Fruit fly (Drosophila melanogaster) whole organism, embryonic: ENCODE results near the gene Hpr1.

ENCODE experiments used
- Antp ChIP-seq: fragments of 200-800 bp; sonication (Bioruptor generic); optimal IDR thresholded peaks from 3 replicates; lab custom pipeline; 2016; ENCODE audit warnings: missing biosample characterization, missing genetic modification characterization
- Bteb2 ChIP-seq: fragments of 200-800 bp; sonication (Bioruptor generic); optimal IDR thresholded peaks from 2 replicates; lab custom pipeline; 2016; ENCODE audit warnings: missing biosample characterization, missing genetic modification characterization
- CG10431 ChIP-seq: fragments of 200-800 bp; sonication (Bioruptor generic); optimal IDR thresholded peaks from 3 replicates; lab custom pipeline; 2018; ENCODE audit warnings: missing biosample characterization, mild to moderate bottlenecking, missing genetic modification characterization
- CG11398 ChIP-seq: fragments of 200-800 bp; sonication (Bioruptor generic); optimal IDR thresholded peaks from 2 replicates; lab custom pipeline; 2016; ENCODE audit warnings: missing biosample characterization, missing genetic modification characterization
- CG12391 ChIP-seq: fragments of 200-800 bp; sonication (Bioruptor generic); optimal IDR thresholded peaks from 3 replicates; lab custom pipeline; 2018; ENCODE audit warnings: missing biosample characterization, mild to moderate bottlenecking, missing genetic modification characterization, moderate library complexity
- CG13123 ChIP-seq: fragments of 200-800 bp; sonication (Bioruptor generic); optimal IDR thresholded peaks from 2 replicates; lab custom pipeline; 2016; ENCODE audit warnings: missing biosample characterization, missing genetic modification characterization
- CG14050 ChIP-seq: fragments of 200-800 bp; sonication (Bioruptor generic); IDR thresholded peaks from 3 replicates; pipeline ENCODE4 v1.3.6; 2022; ENCODE audit warnings: missing biosample characterization, missing genetic modification characterization
- CG1603 ChIP-seq: fragments of 200-800 bp; sonication (Bioruptor generic); optimal IDR thresholded peaks from 2 replicates; lab custom pipeline; 2019; ENCODE audit warnings: missing biosample characterization, mild to moderate bottlenecking, missing genetic modification characterization, moderate library complexity
- CG16813 ChIP-seq: fragments of 200-800 bp; sonication (Bioruptor generic); IDR thresholded peaks from 3 replicates; pipeline ENCODE4 v1.3.6; 2022; ENCODE audit warnings: missing biosample characterization, missing genetic modification characterization; ENCODE audit not compliant: partially characterized antibody
- CG17361 ChIP-seq: fragments of 200-800 bp; sonication (Bioruptor generic); IDR thresholded peaks from 3 replicates; pipeline ENCODE4 v1.3.6; 2022; ENCODE audit warnings: missing biosample characterization, missing genetic modification characterization
- CG17568 ChIP-seq: fragments of 200-800 bp; sonication (Bioruptor generic); optimal IDR thresholded peaks from 2 replicates; lab custom pipeline; 2018; ENCODE audit warnings: missing biosample characterization, mild to moderate bottlenecking, missing genetic modification characterization, moderate library complexity
- CG17802 ChIP-seq: fragments of 200-800 bp; sonication (Bioruptor generic); optimal IDR thresholded peaks from 2 replicates; lab custom pipeline; 2018; ENCODE audit warnings: missing biosample characterization, mild to moderate bottlenecking, missing genetic modification characterization, moderate library complexity
- CG17912 ChIP-seq: fragments of 200-800 bp; sonication (Bioruptor generic); optimal IDR thresholded peaks from 2 replicates; lab custom pipeline; 2018; ENCODE audit warnings: missing biosample characterization, mild to moderate bottlenecking, missing genetic modification characterization
- CG2889 ChIP-seq: fragments of 200-800 bp; sonication (Bioruptor generic); IDR thresholded peaks from 3 replicates; pipeline ENCODE4 v1.3.6; 2022; ENCODE audit warnings: missing biosample characterization, missing genetic modification characterization
- CG31441 ChIP-seq: fragments of 200-800 bp; sonication (Bioruptor generic); IDR thresholded peaks from 2 replicates; pipeline ENCODE4 v1.3.6; 2022; ENCODE audit warnings: missing biosample characterization, missing genetic modification characterization
- CG33557 ChIP-seq: fragments of 200-800 bp; sonication (Bioruptor generic); optimal IDR thresholded peaks from 2 replicates; lab custom pipeline; 2019; ENCODE audit warnings: missing biosample characterization, mild to moderate bottlenecking, missing genetic modification characterization, moderate library complexity
- CG4328 ChIP-seq: fragments of 200-800 bp; sonication (Bioruptor generic); optimal IDR thresholded peaks from 3 replicates; lab custom pipeline; 2017; ENCODE audit warnings: missing biosample characterization, missing genetic modification reagents, missing genetic modification characterization
- CG4854 ChIP-seq: fragments of 200-800 bp; sonication (Bioruptor generic); optimal IDR thresholded peaks from 2 replicates; lab custom pipeline; 2016; ENCODE audit warnings: missing biosample characterization, missing genetic modification characterization, inconsistent platforms
- CG6813 ChIP-seq: fragments of 200-800 bp; sonication (Bioruptor generic); optimal IDR thresholded peaks from 2 replicates; lab custom pipeline; 2017; ENCODE audit warnings: missing biosample characterization, missing genetic modification characterization, mild to moderate bottlenecking, moderate library complexity, missing genetic modification reagents
- CG7987 ChIP-seq: fragments of 200-800 bp; sonication (Bioruptor generic); optimal IDR thresholded peaks from 2 replicates; lab custom pipeline; 2018; ENCODE audit warnings: missing biosample characterization, mild to moderate bottlenecking, missing genetic modification characterization, moderate library complexity
- CG8478 ChIP-seq: fragments of >200 bp; optimal IDR thresholded peaks from 2 replicates; lab custom pipeline; 2018
- Camta ChIP-seq: fragments of 200-800 bp; sonication (Bioruptor generic); optimal IDR thresholded peaks from 2 replicates; lab custom pipeline; 2016; ENCODE audit warnings: missing biosample characterization, missing genetic modification characterization
- Dip3 ChIP-seq: fragments of 200-800 bp; sonication (Bioruptor generic); optimal IDR thresholded peaks from 3 replicates; lab custom pipeline; 2016; ENCODE audit warnings: missing biosample characterization, missing genetic modification characterization
- Hmr ChIP-seq: fragments of 200-800 bp; sonication (Bioruptor generic); optimal IDR thresholded peaks from 3 replicates; lab custom pipeline; 2017; ENCODE audit warnings: mild to moderate bottlenecking, missing biosample characterization, missing genetic modification reagents, missing genetic modification characterization
- Hr78 ChIP-seq, 2 experiments: fragments of 200-800 bp in 1 of 2; fragments of >200 bp in 1 of 2; sonication (Bioruptor generic) in 1 of 2; optimal IDR thresholded peaks; 2 replicates each; lab custom pipeline; 2017 to 2019; ENCODE audit warnings: missing biosample characterization in 2 of 2, missing genetic modification characterization in 2 of 2, mild to moderate bottlenecking in 1 of 2, moderate library complexity in 1 of 2
- MESR4 ChIP-seq: fragments of 200-800 bp; sonication (Bioruptor generic); optimal IDR thresholded peaks from 2 replicates; lab custom pipeline; 2018; ENCODE audit warnings: missing biosample characterization, mild to moderate bottlenecking, missing genetic modification characterization, moderate library complexity
- Mad ChIP-seq: fragments of 200-800 bp; sonication (Bioruptor generic); optimal IDR thresholded peaks from 2 replicates; lab custom pipeline; 2016; ENCODE audit warnings: missing biosample characterization, missing genetic modification characterization
- Max ChIP-seq: fragments of 200-800 bp; sonication (Bioruptor generic); optimal IDR thresholded peaks from 2 replicates; lab custom pipeline; 2016; ENCODE audit warnings: missing biosample characterization, mild to moderate bottlenecking, missing genetic modification characterization
- NFAT ChIP-seq: fragments of 200-800 bp; sonication (Bioruptor generic); IDR thresholded peaks from 2 replicates; pipeline ENCODE4 v1.3.6; 2022; ENCODE audit warnings: missing biosample characterization, missing genetic modification characterization
- Nf-YA ChIP-seq: fragments of 200-800 bp; sonication (Bioruptor generic); IDR thresholded peaks from 2 replicates; pipeline ENCODE4 v1.3.6; 2022; ENCODE audit warnings: missing biosample characterization, missing genetic modification characterization
- Oli ChIP-seq: fragments of 200-800 bp; sonication (Bioruptor generic); optimal IDR thresholded peaks from 2 replicates; lab custom pipeline; 2018; ENCODE audit warnings: missing biosample characterization, mild to moderate bottlenecking, missing genetic modification characterization, moderate library complexity
- Scr ChIP-seq: fragments of 200-800 bp; sonication (Bioruptor generic); IDR thresholded peaks from 2 replicates; pipeline ENCODE4 v1.3.6; 2022; ENCODE audit warnings: missing biosample characterization, missing genetic modification characterization; ENCODE audit not compliant: partially characterized antibody
- Trl ChIP-seq, 3 experiments: fragments of >200 bp in 2 of 3; fragments of 200-800 bp in 1 of 3; sonication (Bioruptor generic) in 1 of 3; optimal IDR thresholded peaks; 2 replicates in 1 of 3; 3 replicates in 2 of 3; lab custom pipeline; 2016 to 2017; ENCODE audit warnings: missing biosample characterization in 1 of 3, missing genetic modification characterization in 1 of 3
- bab2 ChIP-seq: fragments of 200-800 bp; sonication (Bioruptor generic); optimal IDR thresholded peaks from 2 replicates; lab custom pipeline; 2016; ENCODE audit warnings: missing biosample characterization, missing genetic modification characterization
- bbx ChIP-seq: fragments of 200-800 bp; sonication (Bioruptor generic); IDR thresholded peaks from 2 replicates; pipeline ENCODE4 v1.3.6; 2022; ENCODE audit warnings: missing biosample characterization, missing genetic modification characterization; ENCODE audit not compliant: partially characterized antibody
- bowl ChIP-seq: fragments of 200-800 bp; sonication (Bioruptor generic); IDR thresholded peaks from 2 replicates; pipeline ENCODE4 v1.3.6; 2022; ENCODE audit warnings: missing biosample characterization, missing genetic modification characterization
- br ChIP-seq: fragments of >200 bp; optimal IDR thresholded peaks from 2 replicates; lab custom pipeline; 2017
- cg ChIP-seq: fragments of 200-800 bp; sonication (Bioruptor generic); optimal IDR thresholded peaks from 3 replicates; lab custom pipeline; 2019; ENCODE audit warnings: missing biosample characterization, mild to moderate bottlenecking, missing genetic modification characterization, moderate library complexity
- crc ChIP-seq: fragments of 200-800 bp; sonication (Bioruptor generic); optimal IDR thresholded peaks from 2 replicates; lab custom pipeline; 2016; ENCODE audit warnings: missing biosample characterization, missing genetic modification characterization
- crol ChIP-seq: fragments of 200-800 bp; sonication (Bioruptor generic); IDR thresholded peaks from 2 replicates; pipeline ENCODE4 v1.3.6; 2022; ENCODE audit warnings: missing biosample characterization, missing genetic modification characterization
- esg ChIP-seq: fragments of 200-800 bp; sonication (Bioruptor generic); conservative IDR thresholded peaks from 2 replicates; pipeline ENCODE4 v1.3.6; 2022; ENCODE audit warnings: missing biosample characterization, missing genetic modification characterization
- maf-S ChIP-seq: fragments of 200-800 bp; sonication (Bioruptor generic); optimal IDR thresholded peaks from 2 replicates; lab custom pipeline; 2016; ENCODE audit warnings: missing biosample characterization, missing genetic modification characterization
- pfk ChIP-seq: fragments of 200-800 bp; sonication (Bioruptor generic); optimal IDR thresholded peaks from 2 replicates; lab custom pipeline; 2018; ENCODE audit warnings: missing biosample characterization, mild to moderate bottlenecking, missing genetic modification characterization, moderate library complexity
- rib ChIP-seq: fragments of 200-800 bp; sonication (Bioruptor generic); IDR thresholded peaks from 2 replicates; pipeline ENCODE4 v1.3.6; 2022; ENCODE audit warnings: missing biosample characterization, missing genetic modification characterization
- row ChIP-seq: fragments of 200-800 bp; sonication (Bioruptor generic); IDR thresholded peaks from 3 replicates; pipeline ENCODE4 v1.3.6; 2022; ENCODE audit warnings: missing biosample characterization, missing genetic modification characterization
- seq ChIP-seq: fragments of 200-800 bp; sonication (Bioruptor generic); IDR thresholded peaks from 2 replicates; pipeline ENCODE4 v1.3.6; 2022; ENCODE audit warnings: missing biosample characterization, missing genetic modification characterization
- sima ChIP-seq: fragments of 200-800 bp; sonication (Bioruptor generic); optimal IDR thresholded peaks from 2 replicates; lab custom pipeline; 2016; ENCODE audit warnings: missing biosample characterization, missing genetic modification characterization
- sr ChIP-seq: fragments of 200-800 bp; sonication (Bioruptor generic); IDR thresholded peaks from 3 replicates; pipeline ENCODE4 v1.3.6; 2022; ENCODE audit warnings: missing biosample characterization, missing genetic modification characterization
- tgo ChIP-seq: fragments of 200-800 bp; sonication (Bioruptor generic); IDR thresholded peaks from 3 replicates; pipeline ENCODE4 v1.3.6; 2022; ENCODE audit warnings: missing biosample characterization, missing genetic modification characterization
- tio ChIP-seq: fragments of 200-800 bp; sonication (Bioruptor generic); optimal IDR thresholded peaks from 2 replicates; lab custom pipeline; 2017; ENCODE audit warnings: missing biosample characterization, missing genetic modification characterization, inconsistent platforms
- twi ChIP-seq: fragments of 200-800 bp; optimal IDR thresholded peaks from 2 replicates; lab custom pipeline; 2019; ENCODE audit warnings: missing biosample characterization, mild to moderate bottlenecking, missing genetic modification characterization, moderate library complexity

Gene Hpr1

dm6 chr3R:5861218-5861902 is 40.1 kb upstream of the Hpr1 start (continued):
- TF ChIP-seq Antp (GFP tag; lab: Kevin White, UChicago), result peak; percentile 32
- TF ChIP-seq CG1603 (tag; lab: Kevin White, UChicago), result no peak
- no peak for TF ChIP-seq CG14050 (GFP tag; lab: Robert Waterston, UW)
- no peak for TF ChIP-seq CG13123 (GFP tag; lab: Kevin White, UChicago)
- TF ChIP-seq Oli, result no peak
- no peak for TF ChIP-seq tio (GFP tag; lab: Kevin White, UChicago)
- TF ChIP-seq CG31441 (GFP tag; lab: Robert Waterston, UW), result no peak; the same call in 1 of the 2 replicates
- no peak for TF ChIP-seq CG16813 (GFP tag; lab: Robert Waterston, UW)
- TF ChIP-seq MESR4 (GFP tag; lab: Kevin White, UChicago), result no peak
- no peak for TF ChIP-seq pfk
- TF ChIP-seq rib (GFP tag; lab: Robert Waterston, UW), result no peak
- TF ChIP-seq br (lab: Kevin White, UChicago), result no peak
- peak; percentile 74 for TF ChIP-seq NFAT (GFP tag; lab: Robert Waterston, UW)
- no peak for TF ChIP-seq CG6813 (GFP tag; lab: Kevin White, UChicago)
- TF ChIP-seq crol (GFP tag; lab: Robert Waterston, UW), result no peak
- TF ChIP-seq CG7987 (GFP tag; lab: Kevin White, UChicago), result no peak
- no peak for TF ChIP-seq CG17568 (GFP tag; lab: Kevin White, UChicago)
- no peak for TF ChIP-seq bowl (GFP tag; lab: Robert Waterston, UW)
- TF ChIP-seq tgo, result no peak
- TF ChIP-seq cg, result no peak
- TF ChIP-seq CG10431 (GFP tag; lab: Kevin White, UChicago), result no peak
- no peak for TF ChIP-seq sima (GFP tag; lab: Kevin White, UChicago)
- TF ChIP-seq Hr78 (GFP tag; optimal IDR thresholded peaks at IDR 0.05; lab: Kevin White, UChicago), result no peak
- no peak for TF ChIP-seq CG8478 (lab: Kevin White, UChicago)
- peak; percentile 34 for TF ChIP-seq Hmr (GFP tag; lab: Kevin White, UChicago)
- TF ChIP-seq Scr (GFP tag; lab: Robert Waterston, UW), result no peak
- TF ChIP-seq Bteb2 (GFP tag; lab: Kevin White, UChicago), result no peak
- no peak for TF ChIP-seq Nf-YA (GFP tag; lab: Robert Waterston, UW)
- TF ChIP-seq CG17912, result no peak
- no peak for TF ChIP-seq CG33557 (GFP tag; lab: Kevin White, UChicago)
- peak; percentile 15 for TF ChIP-seq CG12391 (tag; lab: Kevin White, UChicago)
- TF ChIP-seq row (GFP tag; lab: Robert Waterston, UW), result peak; percentile 58
- TF ChIP-seq CG17802 (tag; lab: Kevin White, UChicago), result no peak
- TF ChIP-seq Max (GFP tag; lab: Kevin White, UChicago), result no peak
- no peak for TF ChIP-seq maf-S (GFP tag; lab: Kevin White, UChicago)
- no peak for TF ChIP-seq esg
- no peak for TF ChIP-seq Camta (GFP tag; lab: Kevin White, UChicago)
- no peak for TF ChIP-seq seq (GFP tag; lab: Robert Waterston, UW)
- peak; percentile 16 for TF ChIP-seq crc (GFP tag; lab: Kevin White, UChicago)
- peak; percentile 69; the same call in 2 of the 3 replicates for TF ChIP-seq CG17361 (GFP tag; lab: Robert Waterston, UW)
- no peak for TF ChIP-seq twi (tag; lab: Kevin White, UChicago)
- TF ChIP-seq CG4328, result no peak
- TF ChIP-seq bbx (GFP tag; lab: Robert Waterston, UW), result no peak
- no peak for TF ChIP-seq CG2889 (GFP tag; lab: Robert Waterston, UW)
- TF ChIP-seq CG4854 (GFP tag; lab: Kevin White, UChicago), result no peak
- no peak for TF ChIP-seq sr (GFP tag; lab: Robert Waterston, UW)
- TF ChIP-seq Dip3 (GFP tag; lab: Kevin White, UChicago), result peak; percentile 52
- TF ChIP-seq Trl (optimal IDR thresholded peaks at IDR 0.05; lab: Kevin White, UChicago), result no peak
- no peak for TF ChIP-seq Trl (GFP tag; optimal IDR thresholded peaks at IDR 0.05; lab: Kevin White, UChicago)
- TF ChIP-seq bab2 (GFP tag; lab: Kevin White, UChicago), result no peak
- no peak for TF ChIP-seq Mad (GFP tag; lab: Kevin White, UChicago)
- TF ChIP-seq CG11398 (GFP tag; lab: Kevin White, UChicago), result no peak
